Worm (Caenorhabditis elegans) whole organism, early embryonic: ENCODE measurements around the gene miz-1.

Experiments
- B0310.2 ChIP-seq: sonication (generic microtip); optimal IDR thresholded peaks from 2 replicates; lab custom pipeline; 2016; ENCODE audit warnings: mild to moderate bottlenecking, missing genetic modification characterization, missing compliant biosample characterization
- aly-1 ChIP-seq: sonication (generic microtip); optimal IDR thresholded peaks from 2 replicates; lab custom pipeline; 2016; ENCODE audit warnings: missing genetic modification characterization, missing compliant biosample characterization
- ama-1 ChIP-seq: fragments of 150-350 bp; optimal IDR thresholded peaks from 2 replicates; lab custom pipeline; 2014
- ceh-13 ChIP-seq: fragments of 200-800 bp; sonication (Bioruptor generic); optimal IDR thresholded peaks from 2 replicates; lab custom pipeline; 2018; ENCODE audit warnings: mild to moderate bottlenecking, missing genetic modification characterization, missing compliant biosample characterization
- ets-7 ChIP-seq: sonication (generic microtip); optimal IDR thresholded peaks from 2 replicates; lab custom pipeline; 2016; ENCODE audit warnings: missing genotype, missing genetic modification characterization, missing compliant biosample characterization
- flt-1 ChIP-seq: fragments of 200-800 bp; sonication (Bioruptor generic); IDR thresholded peaks from 2 replicates; pipeline ENCODE4 v1.3.6; 2022; ENCODE audit warnings: missing genetic modification characterization, missing compliant biosample characterization
- hmbx-1 ChIP-seq: sonication (generic microtip); optimal IDR thresholded peaks from 2 replicates; lab custom pipeline; 2016; ENCODE audit warnings: mild to moderate bottlenecking, missing genetic modification characterization, missing compliant biosample characterization
- hnd-1 ChIP-seq: sonication (generic microtip); optimal IDR thresholded peaks from 2 replicates; lab custom pipeline; 2016; ENCODE audit warnings: missing genetic modification characterization, missing compliant biosample characterization
- pes-1 ChIP-seq: fragments of 200-800 bp; sonication (Bioruptor generic); IDR thresholded peaks from 2 replicates; pipeline ENCODE4 v1.3.6; 2022; ENCODE audit warnings: missing genetic modification reagents, missing genetic modification characterization, missing compliant biosample characterization
- scrt-1 ChIP-seq: fragments of 200-800 bp; sonication (Bioruptor generic); IDR thresholded peaks from 2 replicates; pipeline ENCODE4 v1.3.6; 2022; ENCODE audit warnings: missing genetic modification characterization, missing compliant biosample characterization
- sea-1 ChIP-seq: fragments of 200-800 bp; sonication (Bioruptor generic); conservative IDR thresholded peaks from 2 replicates; pipeline ENCODE4 v1.3.6; 2022; ENCODE audit warnings: missing genetic modification characterization, missing compliant biosample characterization
- tbx-11 ChIP-seq: fragments of 200-800 bp; sonication (Bioruptor generic); IDR thresholded peaks from 2 replicates; pipeline ENCODE4 v1.3.6; 2022; ENCODE audit warnings: missing genetic modification characterization, missing compliant biosample characterization
- tbx-37 ChIP-seq: fragments of 200-800 bp; sonication (Bioruptor generic); conservative IDR thresholded peaks from 2 replicates; pipeline ENCODE4 v1.3.6; 2022; ENCODE audit warnings: missing genetic modification reagents, missing genetic modification characterization, missing compliant biosample characterization
- tra-4 ChIP-seq: sonication (generic microtip); optimal IDR thresholded peaks from 2 replicates; lab custom pipeline; 2017; ENCODE audit warnings: missing genetic modification characterization, missing compliant biosample characterization

- TF ChIP-seq ceh-13 (GFP tag; lab: Kevin White, UChicago), result no peak
- TF ChIP-seq ama-1 (lab: Kevin White, UChicago), result no peak
- no peak for TF ChIP-seq tra-4 (tag; lab: Kevin White, UChicago)
- TF ChIP-seq tbx-37 (GFP tag; lab: Robert Waterston, UW), result no peak
- no peak for TF ChIP-seq scrt-1 (GFP tag; lab: Robert Waterston, UW)
- TF ChIP-seq pes-1 (GFP tag; lab: Robert Waterston, UW), result no peak
- no peak for TF ChIP-seq B0310.2 (tag; lab: Kevin White, UChicago)
- TF ChIP-seq tbx-11, result no peak
- TF ChIP-seq hmbx-1 (tag; lab: Kevin White, UChicago), result no peak
- TF ChIP-seq hnd-1, result no peak
- TF ChIP-seq sea-1 (GFP tag; lab: Robert Waterston, UW), result no peak
- no peak for TF ChIP-seq aly-1 (tag; lab: Kevin White, UChicago)
- TF ChIP-seq flt-1 (GFP tag; lab: Robert Waterston, UW), result no peak
- no peak for TF ChIP-seq ets-7 (tag; lab: Kevin White, UChicago)
These were observed 6.8 kb downstream of the miz-1 start for ce11 chrIV:10819049-10819448.
